Worm (Caenorhabditis elegans) whole organism, dauer: Measurements from ENCODE around the gene H27A22.1.

ENCODE experiments used
- unc-62 ChIP-seq: sonication (generic microtip); optimal IDR thresholded peaks from 2 replicates; lab custom pipeline; 2017; ENCODE audit warnings: missing biosample characterization, missing genetic modification reagents, missing genetic modification characterization

Gene H27A22.1

DNA sequence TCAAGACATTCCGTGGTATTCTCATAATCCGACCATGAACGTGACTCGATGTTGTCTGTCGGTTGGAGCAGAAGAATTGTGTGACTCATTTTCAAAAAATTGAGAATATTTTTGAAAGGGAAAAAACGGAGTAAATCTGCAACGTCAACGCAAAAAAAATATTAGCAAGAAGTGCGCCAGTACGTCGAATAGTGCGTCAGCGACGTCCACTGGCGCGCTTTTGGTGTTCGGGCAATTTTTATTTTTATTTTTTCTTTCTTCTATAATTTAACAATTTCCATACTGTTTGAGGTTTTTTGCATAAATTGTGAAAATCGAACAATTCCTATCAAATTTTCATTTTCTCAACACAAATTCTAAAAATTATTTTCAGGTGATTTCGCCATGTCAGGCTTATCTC lies 23.4 kb upstream of the H27A22.1 start, which contains the start of the genes erh-1 and lpd-9:
TSS of gene erh-1 (minus strand) at position 204 of the 400 bp plus-strand sequence.
TSS of gene lpd-9 (plus strand) at position 368 of the 400 bp plus-strand sequence.
- no peak for TF ChIP-seq unc-62 (GFP tag; lab: Kevin White, UChicago)

DNA sequence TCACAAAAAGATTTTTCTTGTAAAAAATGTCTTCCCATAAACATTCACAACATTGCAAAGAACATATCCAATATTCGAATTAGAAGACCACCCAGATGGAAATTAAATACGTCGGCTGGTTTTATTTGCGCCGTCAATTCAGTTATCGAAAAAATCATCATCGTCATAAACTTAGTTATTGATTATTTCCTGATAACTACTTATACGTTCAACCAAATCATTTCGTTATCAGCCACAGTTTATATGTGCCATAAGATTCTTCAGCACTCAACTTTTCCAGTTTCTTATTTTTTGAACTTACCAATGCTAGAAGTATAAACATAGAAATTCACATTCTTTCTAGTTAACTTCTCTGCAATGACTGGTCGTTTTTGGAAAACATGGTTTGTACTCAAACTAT lies 21.7 kb upstream of the H27A22.1 start:
- no peak for TF ChIP-seq unc-62 (GFP tag; lab: Kevin White, UChicago)

DNA sequence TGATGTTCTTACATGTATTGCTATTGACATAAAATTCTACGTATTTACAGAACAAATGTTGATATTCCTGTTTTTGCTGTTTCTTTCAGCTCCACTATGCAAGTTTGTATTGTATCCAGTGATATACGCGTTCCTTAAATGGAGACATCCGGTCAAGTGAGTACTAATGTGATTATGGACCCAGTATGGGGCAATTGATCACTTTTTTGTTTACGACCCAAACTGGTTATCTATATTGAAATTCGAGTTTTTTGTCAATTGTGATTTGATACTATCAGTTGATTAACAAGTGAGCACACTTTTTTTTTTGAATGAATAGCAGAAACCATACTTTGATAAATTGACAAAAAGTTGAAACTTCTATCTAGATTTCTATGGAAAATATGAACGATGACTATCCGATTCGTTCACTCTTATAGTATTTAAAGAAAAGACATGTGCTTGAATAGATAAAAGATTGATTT lies 20.5 kb upstream of the H27A22.1 start, which contains the start of gene T21C9.6:
TSS of gene T21C9.6 (plus strand) at position 51 of the 464 bp plus-strand sequence.
- TF ChIP-seq unc-62 (GFP tag; lab: Kevin White, UChicago), result no peak

DNA sequence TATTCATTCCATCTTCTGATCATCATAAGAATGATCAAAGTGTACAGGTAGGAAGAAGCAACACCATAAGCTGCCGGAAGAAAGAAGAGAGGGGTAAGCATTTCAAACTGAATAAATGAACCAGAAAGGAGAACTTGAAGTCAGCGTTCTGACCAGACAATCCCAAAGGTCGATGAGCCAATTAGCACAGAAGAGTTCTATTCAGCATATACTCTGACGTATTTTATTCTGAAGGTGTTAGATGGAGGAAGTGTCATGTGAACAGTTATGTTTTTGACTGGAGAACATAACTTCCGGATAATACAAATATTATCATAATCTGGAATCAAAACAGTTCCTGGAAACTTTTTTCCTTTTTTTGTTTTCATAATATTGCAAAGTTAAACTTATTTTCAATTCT lies 13.7 kb upstream of the H27A22.1 start, which contains the start of gene srg-32:
TSS of gene srg-32 (minus strand) at position 101 of the 400 bp plus-strand sequence.
- no peak for TF ChIP-seq unc-62 (GFP tag; lab: Kevin White, UChicago)

DNA sequence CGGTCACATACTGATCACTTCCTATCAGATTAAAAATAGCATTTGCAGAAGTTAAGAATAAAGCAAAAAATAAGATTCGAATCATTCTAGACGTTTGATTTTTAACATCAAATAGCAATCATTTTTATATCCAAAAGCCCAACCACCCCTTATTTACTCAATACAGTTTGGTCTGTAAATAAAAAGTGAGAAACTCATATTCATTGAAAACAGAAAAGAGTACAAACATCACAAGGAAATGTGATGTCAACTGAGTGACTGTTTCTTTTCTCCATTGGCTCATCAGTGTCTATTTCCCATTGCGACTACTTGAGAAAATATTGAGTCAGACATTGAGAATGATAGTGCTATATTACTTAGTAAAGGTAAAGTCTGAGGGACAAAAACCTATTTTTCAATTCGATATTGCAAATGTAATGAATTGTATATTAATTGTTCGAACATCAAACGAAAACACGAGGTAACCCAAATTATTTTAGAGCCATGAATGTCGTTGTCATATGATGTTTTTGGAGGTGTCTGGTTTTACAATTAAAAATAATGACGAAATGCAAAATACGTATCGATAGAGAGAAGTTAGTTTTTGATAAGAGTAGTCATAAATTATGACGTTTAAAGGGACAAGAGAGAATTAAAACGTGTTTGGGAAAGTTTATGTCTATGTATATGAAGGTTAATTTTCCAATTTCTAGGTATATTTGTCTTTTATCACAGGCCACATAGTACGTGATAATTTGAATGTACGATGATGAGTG lies 12.4 kb upstream of the H27A22.1 start, which contains the start of gene ttr-23:
TSS of gene ttr-23 (minus strand) at position 87 of the 755 bp plus-strand sequence.
- TF ChIP-seq unc-62 (GFP tag; lab: Kevin White, UChicago), result no peak

DNA sequence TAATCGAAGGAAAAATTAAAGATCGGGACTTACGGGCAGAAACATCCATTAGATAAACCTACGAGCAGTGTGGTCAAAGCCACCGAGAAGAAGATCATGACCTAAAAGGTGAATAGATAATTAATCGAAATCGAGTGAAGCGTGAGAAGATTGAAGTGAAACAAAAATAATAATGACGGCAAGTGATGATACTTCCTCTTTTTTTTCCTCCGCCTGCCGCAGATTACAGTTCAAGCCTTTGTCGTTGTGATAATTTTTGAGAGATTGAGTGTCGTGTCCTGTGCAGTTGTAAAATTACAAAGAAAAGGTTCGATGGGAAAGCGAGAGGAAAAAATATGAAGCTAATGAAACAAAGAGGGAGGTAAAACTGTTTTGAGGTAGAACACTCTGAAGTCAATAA lies 9.9 kb upstream of the H27A22.1 start, which contains the start of gene T21C9.9:
TSS of gene T21C9.9 (minus strand) at position 101 of the 400 bp plus-strand sequence.
- TF ChIP-seq unc-62 (GFP tag; lab: Kevin White, UChicago), result no peak

DNA sequence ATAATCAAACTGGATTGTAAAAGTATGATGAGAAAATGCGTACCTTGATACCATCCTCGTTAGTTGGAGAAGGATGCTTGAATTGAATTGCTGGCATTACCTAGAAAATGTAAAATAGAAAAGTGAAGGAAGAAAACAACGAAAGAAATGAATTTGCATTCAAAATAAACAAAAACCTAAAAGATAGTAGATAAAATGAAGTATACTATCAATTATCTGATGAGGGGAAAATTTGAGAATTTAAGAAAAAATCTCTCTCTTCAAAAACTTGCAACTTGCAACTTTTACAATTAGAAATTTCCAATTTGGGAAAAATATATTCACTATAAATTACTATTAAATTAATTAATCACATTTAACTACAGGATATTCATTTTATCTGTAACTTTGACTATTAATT lies 7.5 kb upstream of the H27A22.1 start, which contains the start of gene T21C9.11:
TSS of gene T21C9.11 (minus strand) at position 101 of the 400 bp plus-strand sequence.
- no peak for TF ChIP-seq unc-62 (GFP tag; lab: Kevin White, UChicago)

DNA sequence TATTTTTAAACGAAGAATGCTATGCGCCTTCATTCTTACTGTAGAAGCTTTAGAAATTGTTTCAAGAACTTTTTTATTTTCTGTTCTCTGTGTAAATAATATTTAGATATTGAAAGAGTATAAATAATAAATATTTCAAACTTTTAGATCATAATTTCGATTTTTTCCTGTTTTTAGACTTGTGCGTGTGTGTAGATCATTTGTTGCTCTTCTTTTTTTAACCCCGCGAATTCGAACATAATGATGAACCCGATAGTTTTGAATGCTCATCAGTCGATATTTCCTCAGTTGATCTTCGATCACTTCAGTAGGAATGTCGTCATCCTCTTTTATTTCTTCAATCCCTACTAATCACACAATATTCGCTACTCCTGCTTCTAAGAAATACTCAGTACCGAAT lies 5.1 kb upstream of the H27A22.1 start, which contains the start of gene T21C9.13:
TSS of gene T21C9.13 (plus strand) at position 33 of the 400 bp plus-strand sequence.
- no peak for TF ChIP-seq unc-62 (GFP tag; lab: Kevin White, UChicago)

DNA sequence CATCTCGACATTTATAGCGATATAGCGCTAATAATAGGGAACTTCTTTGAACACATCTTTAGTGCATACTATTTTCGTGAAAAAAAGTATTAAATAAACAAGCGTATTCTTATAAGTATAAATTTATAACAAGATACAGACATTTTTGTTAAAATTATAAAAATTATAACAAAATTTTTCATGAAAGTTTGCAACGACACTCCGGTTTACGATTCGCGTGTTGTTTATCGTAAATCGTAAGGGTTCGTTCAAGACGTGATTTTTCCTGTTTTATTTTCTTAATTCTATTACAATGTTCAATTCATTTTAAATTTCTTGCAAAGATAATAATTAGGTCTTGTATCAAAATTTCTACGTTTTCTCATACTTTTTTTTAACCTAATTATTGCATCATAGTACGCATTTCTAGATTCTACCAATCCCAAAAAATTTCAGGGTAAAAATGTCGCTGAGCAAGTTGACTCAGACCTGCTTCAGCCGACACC lies 3.6 kb upstream of the H27A22.1 start, which contains the start of gene scpl-4:
TSS of gene scpl-4 (plus strand) at position 435 of the 485 bp plus-strand sequence.
- TF ChIP-seq unc-62 (GFP tag; lab: Kevin White, UChicago), result no peak

DNA sequence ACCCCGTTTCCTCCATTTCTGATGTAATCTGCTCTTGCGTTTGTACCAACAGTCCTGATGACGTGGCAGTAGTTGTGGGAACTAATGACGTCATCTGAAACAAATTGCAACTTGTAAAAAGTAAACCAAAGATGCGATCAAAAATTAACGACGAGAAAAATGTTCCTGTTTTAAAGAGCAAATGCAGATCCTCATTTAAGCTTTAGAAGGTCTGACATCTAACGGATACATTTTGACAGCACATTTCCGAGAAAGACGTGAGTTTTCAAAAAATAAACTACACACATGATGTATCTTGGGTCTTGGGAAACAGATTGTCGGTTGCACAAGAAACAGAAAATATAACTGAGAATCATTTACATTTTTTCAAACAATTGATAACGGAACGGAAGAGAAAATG lies 13.1 kb downstream of the H27A22.1 start, which contains the start of gene H09F14.1:
TSS of gene H09F14.1 (minus strand) at position 101 of the 400 bp plus-strand sequence.
- no peak for TF ChIP-seq unc-62 (GFP tag; lab: Kevin White, UChicago)

DNA sequence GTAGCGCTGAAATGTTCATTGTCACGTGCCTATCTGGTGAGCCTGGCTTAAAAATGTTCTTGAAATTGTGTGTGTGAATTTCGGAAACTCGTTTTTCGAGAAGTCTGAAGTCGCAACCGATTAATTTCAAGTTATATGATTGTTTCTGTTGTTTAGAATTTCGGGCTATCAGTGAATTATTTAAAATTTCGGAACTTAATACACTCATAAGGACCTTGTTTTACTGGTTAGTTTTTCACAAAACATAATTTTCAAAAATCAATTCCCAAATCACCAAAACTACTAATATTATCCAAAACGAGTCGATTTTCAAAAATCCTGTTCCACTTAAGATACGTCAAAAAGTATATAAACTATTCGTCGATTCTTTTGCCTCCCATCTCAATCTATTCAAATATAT lies 28.1 kb downstream of the H27A22.1 start:
- no peak for TF ChIP-seq unc-62 (GFP tag; lab: Kevin White, UChicago)

DNA sequence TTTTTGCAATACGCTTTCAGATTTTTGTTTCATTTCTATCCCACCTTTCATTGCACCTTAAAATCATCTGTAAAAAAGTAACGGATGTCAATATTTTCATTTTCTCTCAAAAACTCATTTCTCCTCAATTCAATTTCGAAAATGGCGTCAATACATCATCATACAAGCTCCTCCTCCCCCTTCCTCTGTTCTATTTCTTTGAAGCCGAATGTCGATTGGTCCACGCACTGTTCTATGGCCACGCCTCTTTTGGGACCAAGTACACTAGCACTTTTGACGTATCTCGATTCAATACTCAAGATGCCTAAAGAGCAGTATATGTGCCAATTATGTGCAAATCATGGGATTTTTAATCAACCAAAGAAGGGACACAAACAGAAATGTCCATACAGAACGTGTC lies 30.4 kb downstream of the H27A22.1 start, which contains the start of gene mab-23:
TSS of gene mab-23 (plus strand) at position 301 of the 400 bp plus-strand sequence.
- no peak for TF ChIP-seq unc-62 (GFP tag; lab: Kevin White, UChicago)

DNA sequence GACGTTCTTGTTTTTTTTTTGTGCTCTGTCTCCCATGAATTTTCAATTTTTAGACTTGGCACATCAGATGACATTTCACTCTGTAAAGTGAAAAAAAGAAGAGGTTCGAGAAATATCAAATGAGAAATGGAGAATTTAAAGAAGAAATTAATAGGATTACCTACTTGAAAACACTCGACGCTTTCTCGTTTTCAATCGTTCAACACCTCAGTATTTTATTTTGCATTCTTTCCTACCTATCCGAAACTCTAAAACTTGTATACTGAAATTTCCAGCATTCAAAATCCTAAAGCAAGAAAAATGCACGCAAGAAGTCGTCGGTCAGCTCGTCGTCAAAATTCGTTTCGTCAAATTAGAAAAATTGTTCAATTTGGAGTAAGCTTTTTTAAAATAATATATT lies 33.4 kb downstream of the H27A22.1 start, which contains the start of gene kvs-2:
TSS of gene kvs-2 (plus strand) at position 301 of the 400 bp plus-strand sequence.
- TF ChIP-seq unc-62 (GFP tag; lab: Kevin White, UChicago), result no peak

DNA sequence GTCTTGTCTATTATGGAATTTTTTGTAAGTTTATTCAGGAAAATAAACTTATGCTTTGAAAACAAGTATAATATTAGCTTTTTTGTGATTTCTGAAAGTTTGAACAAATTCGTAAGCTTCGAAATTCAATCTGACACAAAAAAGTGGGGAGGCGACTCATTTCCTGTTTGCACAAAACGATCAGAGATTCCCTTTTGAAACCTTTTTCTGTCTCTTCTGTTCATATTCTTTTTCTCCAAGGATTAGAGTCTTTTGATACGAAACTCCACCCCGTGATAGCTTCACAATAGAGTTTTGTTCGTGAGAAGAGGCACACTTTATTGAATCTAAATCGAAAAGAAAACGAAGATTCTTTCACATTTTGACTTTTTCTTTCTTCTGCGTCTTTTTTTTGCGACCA lies 38.6 kb downstream of the H27A22.1 start:
- no peak for TF ChIP-seq unc-62 (GFP tag; lab: Kevin White, UChicago)

DNA sequence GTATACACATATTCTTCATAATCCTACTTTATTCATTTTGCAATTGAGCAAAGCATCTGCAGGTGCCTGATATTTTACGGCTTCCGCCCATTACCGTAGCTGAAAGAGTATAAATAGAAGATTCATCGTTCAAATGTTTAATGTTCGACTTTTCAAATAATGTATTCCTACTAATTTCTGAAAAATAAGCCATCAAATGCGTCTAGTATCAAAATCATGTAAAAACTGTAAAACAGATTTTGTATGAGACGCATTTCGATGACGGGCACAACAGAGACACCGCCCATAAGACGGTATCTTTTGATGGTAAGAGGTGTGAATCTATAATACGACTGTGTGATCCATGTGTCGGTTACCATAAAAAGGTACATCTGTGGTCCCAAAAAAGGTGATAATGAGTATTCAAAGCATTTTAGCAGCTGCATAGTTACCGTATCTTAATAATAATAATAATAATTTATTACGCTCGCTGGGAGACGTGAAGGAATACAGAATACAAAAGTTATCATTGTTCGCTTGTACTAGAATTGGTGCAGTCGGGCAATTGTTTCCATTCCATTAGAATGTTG lies 44.8 kb downstream of the H27A22.1 start, which contains the start of the genes C32C4.3 and C32C4.16:
TSS of gene C32C4.3 (minus strand) at position 101 of the 569 bp plus-strand sequence.
TSS of gene C32C4.16 (plus strand) at position 519 of the 569 bp plus-strand sequence.
- TF ChIP-seq unc-62 (GFP tag; lab: Kevin White, UChicago), result no peak
